Worm (Caenorhabditis elegans) whole organism, late embryonic: ENCODE measurements around the gene atg-2.

ENCODE experiments used
- C38D4.7 ChIP-seq: fragments of 200-800 bp; sonication (Bioruptor generic); optimal IDR thresholded peaks from 2 replicates; lab custom pipeline; 2018; ENCODE audit warnings: mild to moderate bottlenecking, missing genetic modification characterization, moderate library complexity, missing compliant biosample characterization
- K02D7.2 ChIP-seq: sonication (generic microtip); optimal IDR thresholded peaks from 2 replicates; lab custom pipeline; 2017; ENCODE audit warnings: mild to moderate bottlenecking, missing genetic modification characterization, missing compliant biosample characterization
- K09A11.1 ChIP-seq: sonication (generic microtip); optimal IDR thresholded peaks from 2 replicates; lab custom pipeline; 2017; ENCODE audit warnings: antibody characterized with exemption, mild to moderate bottlenecking, missing genetic modification characterization, missing compliant biosample characterization; ENCODE audit not compliant: insufficient read depth
- T23F11.4 ChIP-seq: fragments of 200-800 bp; sonication (Bioruptor generic); optimal IDR thresholded peaks from 2 replicates; lab custom pipeline; 2018; ENCODE audit warnings: mild to moderate bottlenecking, missing genetic modification characterization, missing compliant biosample characterization
- ahr-1 ChIP-seq: sonication (generic microtip); optimal IDR thresholded peaks from 2 replicates; lab custom pipeline; 2016; ENCODE audit warnings: missing genetic modification characterization, missing compliant biosample characterization
- ceh-14 ChIP-seq: sonication (generic microtip); optimal IDR thresholded peaks from 2 replicates; lab custom pipeline; 2016; ENCODE audit warnings: missing genotype, missing genetic modification characterization, missing compliant biosample characterization
- ceh-19 ChIP-seq: fragments of 200-800 bp; sonication (Bioruptor generic); optimal IDR thresholded peaks from 2 replicates; lab custom pipeline; 2018; ENCODE audit warnings: mild to moderate bottlenecking, missing genetic modification characterization, missing compliant biosample characterization
- ceh-2 ChIP-seq: sonication (generic microtip); optimal IDR thresholded peaks from 2 replicates; lab custom pipeline; 2016; ENCODE audit warnings: missing genotype, missing genetic modification characterization, missing compliant biosample characterization
- ceh-22 ChIP-seq: sonication (generic microtip); optimal IDR thresholded peaks from 2 replicates; lab custom pipeline; 2017; ENCODE audit warnings: missing biosample characterization, missing genetic modification characterization
- ceh-24 ChIP-seq: sonication (generic microtip); optimal IDR thresholded peaks from 2 replicates; lab custom pipeline; 2016; ENCODE audit warnings: mild to moderate bottlenecking, missing genetic modification characterization, missing compliant biosample characterization
- ceh-30 ChIP-seq: fragments of 150-350 bp; optimal IDR thresholded peaks from 2 replicates; lab custom pipeline; 2014; ENCODE audit warnings: missing biosample characterization, missing genetic modification characterization
- ceh-31 ChIP-seq: sonication (generic microtip); optimal IDR thresholded peaks from 2 replicates; lab custom pipeline; 2016; ENCODE audit warnings: missing genetic modification characterization, missing compliant biosample characterization
- ceh-48 ChIP-seq: sonication (generic microtip); optimal IDR thresholded peaks from 2 replicates; lab custom pipeline; 2016; ENCODE audit warnings: missing genetic modification characterization, inconsistent platforms, missing compliant biosample characterization
- ceh-6 ChIP-seq: fragments of 200-800 bp; sonication (Bioruptor generic); optimal IDR thresholded peaks from 2 replicates; lab custom pipeline; 2018; ENCODE audit warnings: mild to moderate bottlenecking, missing genetic modification characterization, missing compliant biosample characterization
- ceh-9 ChIP-seq: sonication (generic microtip); optimal IDR thresholded peaks from 2 replicates; lab custom pipeline; 2016; ENCODE audit warnings: mild to moderate bottlenecking, missing genetic modification characterization, inconsistent platforms, missing compliant biosample characterization
- che-1 ChIP-seq: sonication (generic microtip); optimal IDR thresholded peaks from 2 replicates; lab custom pipeline; 2016; ENCODE audit warnings: mild to moderate bottlenecking, missing genetic modification characterization, missing compliant biosample characterization
- dmd-4 ChIP-seq: sonication (generic microtip); optimal IDR thresholded peaks from 2 replicates; lab custom pipeline; 2016; ENCODE audit warnings: borderline replicate concordance, missing genetic modification characterization, missing compliant biosample characterization
- dve-1 ChIP-seq: sonication (generic microtip); optimal IDR thresholded peaks from 2 replicates; lab custom pipeline; 2017; ENCODE audit warnings: antibody characterized with exemption, mild to moderate bottlenecking, missing genetic modification characterization, missing compliant biosample characterization
- elt-2 ChIP-seq: sonication (generic microtip); optimal IDR thresholded peaks from 2 replicates; lab custom pipeline; 2016; ENCODE audit warnings: missing genetic modification reagents, missing genetic modification characterization, missing compliant biosample characterization
- fax-1 ChIP-seq: sonication (generic microtip); optimal IDR thresholded peaks from 2 replicates; lab custom pipeline; 2016; ENCODE audit warnings: missing genotype, missing genetic modification characterization, missing compliant biosample characterization
- hlh-13 ChIP-seq: fragments of 200-800 bp; sonication (Bioruptor generic); optimal IDR thresholded peaks from 2 replicates; lab custom pipeline; 2018; ENCODE audit warnings: mild to moderate bottlenecking, missing genetic modification characterization, missing compliant biosample characterization
- hlh-15 ChIP-seq: sonication (generic microtip); optimal IDR thresholded peaks from 2 replicates; lab custom pipeline; 2016; ENCODE audit warnings: missing genetic modification characterization, missing compliant biosample characterization
- hlh-6 ChIP-seq: sonication (generic microtip); optimal IDR thresholded peaks from 2 replicates; lab custom pipeline; 2016; ENCODE audit warnings: missing genotype, missing genetic modification characterization, missing compliant biosample characterization
- hlh-8 ChIP-seq: sonication (generic microtip); optimal IDR thresholded peaks from 2 replicates; lab custom pipeline; 2016; ENCODE audit warnings: missing genotype, missing genetic modification characterization, missing compliant biosample characterization
- lin-11 ChIP-seq: fragments of 200-800 bp; sonication (Bioruptor generic); optimal IDR thresholded peaks from 2 replicates; lab custom pipeline; 2018; ENCODE audit warnings: mild to moderate bottlenecking, missing genetic modification characterization, missing compliant biosample characterization
- madf-2 ChIP-seq: sonication (generic microtip); optimal IDR thresholded peaks from 2 replicates; lab custom pipeline; 2017; ENCODE audit warnings: missing genetic modification characterization, missing compliant biosample characterization
- mec-3 ChIP-seq: sonication (generic microtip); optimal IDR thresholded peaks from 2 replicates; lab custom pipeline; 2016; ENCODE audit warnings: borderline replicate concordance, missing genetic modification characterization, missing compliant biosample characterization
- nfya-1 ChIP-seq: sonication (generic microtip); optimal IDR thresholded peaks from 2 replicates; lab custom pipeline; 2017; ENCODE audit warnings: missing genetic modification characterization, mild to moderate bottlenecking, missing compliant biosample characterization, antibody characterized with exemption, moderate library complexity
- nhr-232 ChIP-seq: sonication (generic microtip); optimal IDR thresholded peaks from 2 replicates; lab custom pipeline; 2016; ENCODE audit warnings: missing genetic modification characterization, missing compliant biosample characterization
- npax-4 ChIP-seq: sonication (generic microtip); optimal IDR thresholded peaks from 2 replicates; lab custom pipeline; 2016; ENCODE audit warnings: missing genetic modification characterization, missing compliant biosample characterization
- odd-2 ChIP-seq: sonication (generic microtip); optimal IDR thresholded peaks from 2 replicates; lab custom pipeline; 2017; ENCODE audit warnings: antibody characterized with exemption, mild to moderate bottlenecking, missing genetic modification characterization, missing compliant biosample characterization
- pag-3 ChIP-seq: sonication (generic microtip); optimal IDR thresholded peaks from 2 replicates; lab custom pipeline; 2016; ENCODE audit warnings: missing compliant biosample characterization, missing genetic modification characterization, borderline replicate concordance
- pat-9 ChIP-seq: fragments of 200-800 bp; sonication (Bioruptor generic); optimal IDR thresholded peaks from 2 replicates; lab custom pipeline; 2018; ENCODE audit warnings: mild to moderate bottlenecking, missing genetic modification characterization, moderate library complexity, missing compliant biosample characterization
- pax-1 ChIP-seq: fragments of 150-350 bp; optimal IDR thresholded peaks from 2 replicates; lab custom pipeline; 2014; ENCODE audit warnings: missing biosample characterization, missing genetic modification characterization
- pros-1 ChIP-seq: fragments of 150-350 bp; optimal IDR thresholded peaks from 2 replicates; lab custom pipeline; 2014; ENCODE audit warnings: missing biosample characterization, missing genetic modification reagents, missing genetic modification characterization
- ref-2 ChIP-seq: sonication (generic microtip); optimal IDR thresholded peaks from 2 replicates; lab custom pipeline; 2016; ENCODE audit warnings: missing genetic modification characterization, missing compliant biosample characterization
- sdc-2 ChIP-seq: sonication (generic microtip); optimal IDR thresholded peaks from 2 replicates; lab custom pipeline; 2016; ENCODE audit warnings: missing genotype, missing genetic modification characterization, missing compliant biosample characterization
- sox-2 ChIP-seq: fragments of 200-800 bp; sonication (Bioruptor generic); IDR thresholded peaks from 2 replicates; pipeline ENCODE4 v1.3.6; 2022; ENCODE audit warnings: missing genetic modification reagents, missing genetic modification characterization, missing compliant biosample characterization
- sox-4 ChIP-seq: sonication (generic microtip); optimal IDR thresholded peaks from 2 replicates; lab custom pipeline; 2017; ENCODE audit warnings: mild to moderate bottlenecking, missing genetic modification characterization, inconsistent platforms, missing compliant biosample characterization
- syd-9 ChIP-seq: sonication (generic microtip); optimal IDR thresholded peaks from 2 replicates; lab custom pipeline; 2016; ENCODE audit warnings: mild to moderate bottlenecking, missing genetic modification characterization, moderate library complexity, missing compliant biosample characterization
- tbx-2 ChIP-seq: sonication (generic microtip); optimal IDR thresholded peaks from 2 replicates; lab custom pipeline; 2016; ENCODE audit warnings: missing genetic modification characterization, missing compliant biosample characterization
- tbx-7 ChIP-seq: sonication (generic microtip); optimal IDR thresholded peaks from 2 replicates; lab custom pipeline; 2016; ENCODE audit warnings: missing genotype, missing genetic modification characterization, missing compliant biosample characterization
- ttx-3 ChIP-seq: sonication (generic microtip); optimal IDR thresholded peaks from 2 replicates; lab custom pipeline; 2016; ENCODE audit warnings: missing genetic modification reagents, missing genetic modification characterization, missing compliant biosample characterization
- unc-3 ChIP-seq, 2 experiments: fragments of 200-800 bp in 1 of 2; sonication (Bioruptor generic) in 1 of 2; sonication (generic microtip) in 1 of 2; conservative IDR thresholded peaks in 1 of 2; optimal IDR thresholded peaks in 1 of 2; 2 replicates each; pipeline versions ENCODE4 v1.3.6 to Lab custom; 2016 to 2022; ENCODE audit warnings: missing compliant biosample characterization in 2 of 2, missing genetic modification characterization in 2 of 2, missing genetic modification reagents in 1 of 2
- unc-42 ChIP-seq: sonication (generic microtip); optimal IDR thresholded peaks from 2 replicates; lab custom pipeline; 2016; ENCODE audit warnings: missing genotype, missing genetic modification characterization, missing compliant biosample characterization
- unc-55 ChIP-seq: sonication (generic microtip); optimal IDR thresholded peaks from 2 replicates; lab custom pipeline; 2017; ENCODE audit warnings: missing biosample characterization, missing genetic modification reagents, missing genetic modification characterization
- unc-86 ChIP-seq: sonication (generic microtip); optimal IDR thresholded peaks from 2 replicates; lab custom pipeline; 2016; ENCODE audit warnings: missing genetic modification characterization, missing compliant biosample characterization
- ztf-16 ChIP-seq: sonication (generic microtip); optimal IDR thresholded peaks from 2 replicates; lab custom pipeline; 2017; ENCODE audit warnings: missing genetic modification characterization, missing compliant biosample characterization

atg-2 gene

DNA sequence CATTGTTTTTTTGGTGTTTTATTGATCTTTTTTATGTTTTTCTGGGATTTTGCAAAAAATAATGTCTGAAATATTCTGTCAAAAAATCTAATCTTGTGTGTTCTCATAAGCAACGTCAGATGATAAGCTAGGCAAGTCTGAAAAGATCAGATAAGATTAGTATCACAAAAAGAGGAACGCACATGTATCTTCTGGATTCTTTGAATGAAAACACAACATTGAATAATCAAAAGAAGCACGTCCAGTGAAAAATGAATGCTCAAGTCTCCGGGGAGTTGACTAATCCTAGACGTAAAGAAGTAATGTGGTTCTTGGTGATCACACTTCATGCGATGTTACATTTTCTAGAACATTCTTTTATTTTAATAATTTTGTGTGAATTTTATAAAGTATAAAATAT lies 1.1 kb upstream of the atg-2 start:
- no peak for TF ChIP-seq dmd-4 (tag; lab: Kevin White, UChicago)
- TF ChIP-seq hlh-15 (tag; lab: Kevin White, UChicago) = no peak
- TF ChIP-seq K02D7.2 (tag; lab: Kevin White, UChicago) = no peak
- no peak for TF ChIP-seq pat-9 (tag; lab: Kevin White, UChicago)
- no peak for TF ChIP-seq fax-1 (tag; lab: Kevin White, UChicago)
- TF ChIP-seq ceh-31 (tag; lab: Kevin White, UChicago) = no peak
- TF ChIP-seq ztf-16 (tag; lab: Kevin White, UChicago) = no peak
- TF ChIP-seq T23F11.4 (GFP tag; lab: Kevin White, UChicago) = no peak
- no peak for TF ChIP-seq pros-1
- no peak for TF ChIP-seq ceh-19 (GFP tag; lab: Kevin White, UChicago)
- TF ChIP-seq nfya-1 (tag; lab: Kevin White, UChicago) = no peak
- TF ChIP-seq mec-3 = no peak

DNA sequence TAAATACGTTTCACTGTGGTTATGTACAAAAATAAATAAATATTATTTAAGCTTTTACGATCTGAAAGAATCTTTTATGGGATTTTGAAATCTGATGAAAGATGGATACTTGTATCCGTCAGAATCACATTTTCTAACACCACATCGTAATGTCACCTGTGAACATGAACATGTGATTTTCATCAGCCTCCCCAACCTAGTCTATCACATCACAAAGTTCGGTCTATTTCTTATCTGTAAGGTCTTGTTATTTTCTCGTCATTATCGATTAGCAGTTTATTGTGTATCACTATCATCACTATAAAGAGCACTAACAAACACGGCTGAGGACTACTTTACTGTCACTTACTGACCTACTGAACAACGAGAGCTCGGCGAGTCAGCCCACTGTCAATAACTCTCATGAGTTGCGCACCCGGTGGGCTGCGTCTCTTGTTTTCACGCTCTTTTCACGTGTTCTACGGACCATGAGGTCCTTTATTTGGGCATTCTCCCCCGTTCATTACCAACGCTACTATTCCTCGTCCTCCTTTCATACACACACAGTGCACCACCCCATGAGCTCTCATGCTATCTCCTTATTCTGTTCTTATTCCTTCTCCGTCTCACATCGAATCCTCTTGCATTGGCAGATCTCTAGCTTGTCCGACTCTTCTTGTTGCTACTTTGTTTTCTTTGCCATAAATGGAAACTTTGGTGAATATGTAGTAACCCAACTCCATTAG lies 736 bp downstream of the atg-2 start:
- TF ChIP-seq hlh-15 (tag; lab: Kevin White, UChicago) (no peak), K09A11.1 (tag; lab: Kevin White, UChicago) (no peak), sdc-2 (tag; lab: Kevin White, UChicago) (peak; percentile 60), ceh-6 (GFP tag; lab: Kevin White, UChicago) (no peak), ceh-24 (tag; lab: Kevin White, UChicago) (no peak), che-1 (tag; lab: Kevin White, UChicago) (no peak), madf-2 (no peak), ttx-3 (tag; lab: Kevin White, UChicago) (no peak), pax-1 (no peak), unc-55 (GFP tag; lab: Kevin White, UChicago) (no peak), odd-2 (tag; lab: Kevin White, UChicago) (no peak), ceh-30 (tag; lab: Kevin White, UChicago) (no peak), nfya-1 (tag; lab: Kevin White, UChicago) (peak; percentile 46), dve-1 (no peak), sox-2 (peak; percentile 20; the same call in 1 of the 2 replicates), syd-9 (tag; lab: Kevin White, UChicago) (no peak), ceh-19 (GFP tag; lab: Kevin White, UChicago) (no peak), ceh-9 (tag; lab: Kevin White, UChicago) (no peak), sox-4 (tag; lab: Kevin White, UChicago) (no peak), ceh-22 (tag; lab: Kevin White, UChicago) (no peak), tbx-2 (tag; lab: Kevin White, UChicago) (peak; percentile 41), lin-11 (tag; lab: Kevin White, UChicago) (no peak), ceh-31 (tag; lab: Kevin White, UChicago) (peak; percentile 76), pag-3 (no peak), elt-2 (tag; lab: Kevin White, UChicago) (peak; percentile 58), nhr-232 (tag; lab: Kevin White, UChicago) (no peak), ceh-48 (tag; lab: Kevin White, UChicago) (no peak), tbx-7 (tag; lab: Kevin White, UChicago) (no peak), ref-2 (peak; percentile 53), unc-86 (tag; lab: Kevin White, UChicago) (no peak), T23F11.4 (GFP tag; lab: Kevin White, UChicago) (no peak), unc-42 (tag; lab: Kevin White, UChicago) (peak; percentile 38), hlh-6 (tag; lab: Kevin White, UChicago) (peak; percentile 56), C38D4.7 (GFP tag; lab: Kevin White, UChicago) (no peak), ceh-2 (tag; lab: Kevin White, UChicago) (no peak), unc-3 (GFP tag; conservative IDR thresholded peaks at IDR 0.05; lab: Robert Waterston, UW) (no peak), unc-3 (tag; optimal IDR thresholded peaks at IDR 0.05; lab: Kevin White, UChicago) (no peak), npax-4 (tag; lab: Kevin White, UChicago) (no peak), hlh-13 (no peak), pros-1 (no peak), hlh-8 (tag; lab: Kevin White, UChicago) (no peak), ahr-1 (tag; lab: Kevin White, UChicago) (no peak), ceh-14 (tag; lab: Kevin White, UChicago) (no peak), fax-1 (tag; lab: Kevin White, UChicago) (no peak), ztf-16 (tag; lab: Kevin White, UChicago) (no peak)
